Worm (Caenorhabditis elegans): ENCODE results near the gene C18B12.4.

ce11 chrX:14991280-14991679 lies 49.1 kb downstream of the C18B12.4 start, which contains the start of gene iglr-1:
- TF ChIP-seq ces-1 (GFP tag; optimal IDR thresholded peaks at IDR 0.05) (no peak), lsy-2 (tag; optimal IDR thresholded peaks at IDR 0.05) (no peak), mep-1 (tag; optimal IDR thresholded peaks at IDR 0.05) (no peak), M03D4.4 (tag; optimal IDR thresholded peaks at IDR 0.05) (no peak), nhr-12 (tag; optimal IDR thresholded peaks at IDR 0.05) (no peak), blmp-1 (tag; optimal IDR thresholded peaks at IDR 0.05) (no peak), elt-1 (tag; optimal IDR thresholded peaks at IDR 0.05; ENCODE audit: borderline replicate concordance, insufficient read depth) (no peak), nhr-237 (tag; optimal IDR thresholded peaks at IDR 0.05) (no peak), unc-62 (GFP tag; optimal IDR thresholded peaks at IDR 0.05) (no peak), ceh-43 (GFP tag; optimal IDR thresholded peaks at IDR 0.05) (no peak), ztf-11 (tag; optimal IDR thresholded peaks at IDR 0.05) (no peak), snpc-4 (tag; optimal IDR thresholded peaks at IDR 0.05) (no peak)

All from whole organism, mixed stage, embryonic.